Fruit fly (Drosophila melanogaster): ENCODE data around the gene CG31368.
A peak's percentile ranks its signal among the peaks of the same experiment; 100 is the strongest.

Gene CG31368

dm6 chr3R:11849378-11850249 is 33.0 kb upstream of the CG31368 start (continued):
- TF ChIP-seq CG9876 (GFP tag; optimal IDR thresholded peaks at IDR 0.05) (peak; percentile 65), Nf-YC (tag; optimal IDR thresholded peaks at IDR 0.05) (peak; percentile 25), Deaf1 (tag; optimal IDR thresholded peaks at IDR 0.05) (peak; percentile 63), CG9215 (GFP tag; IDR thresholded peaks at IDR 0.05) (peak; percentile 66), Optix (GFP tag; IDR thresholded peaks at IDR 0.05) (peak; percentile 93), pan (optimal IDR thresholded peaks at IDR 0.05) (no peak), pan (GFP tag; optimal IDR thresholded peaks at IDR 0.05 in 1 of 2, IDR thresholded peaks at IDR 0.05 in 1 of 2) (peak in 1 of 2 experiments; percentile 88), ara (GFP tag; IDR thresholded peaks at IDR 0.05) (peak; percentile 95), CG12155 (GFP tag; optimal IDR thresholded peaks at IDR 0.05) (peak; percentile 58), run (tag; optimal IDR thresholded peaks at IDR 0.05) (peak; percentile 62), Hr3 (GFP tag; optimal IDR thresholded peaks at IDR 0.05) (peak; percentile 87), ranshi (GFP tag; IDR thresholded peaks at IDR 0.05) (peak; percentile 90), salm (tag; optimal IDR thresholded peaks at IDR 0.05) (peak; percentile 89), zen2 (GFP tag; IDR thresholded peaks at IDR 0.05; ENCODE audit: partially characterized antibody) (no peak), CG17186 (GFP tag; optimal IDR thresholded peaks at IDR 0.05) (peak; percentile 90), CG13287 (GFP tag; IDR thresholded peaks at IDR 0.05; ENCODE audit: partially characterized antibody) (no peak), Hr78 (GFP tag; optimal IDR thresholded peaks at IDR 0.05) (peak in 1 of 2 experiments; percentile 97), CG16813 (GFP tag; IDR thresholded peaks at IDR 0.05; ENCODE audit: partially characterized antibody) (no peak), CTCF (GFP tag; optimal IDR thresholded peaks at IDR 0.05) (peak; percentile 57), CG10267 (tag; optimal IDR thresholded peaks at IDR 0.05) (peak; percentile 83), CG12236 (GFP tag; optimal IDR thresholded peaks at IDR 0.05) (peak; percentile 82), Bteb2 (GFP tag; optimal IDR thresholded peaks at IDR 0.05) (peak; percentile 63), CG3407 (GFP tag; optimal IDR thresholded peaks at IDR 0.05) (peak; percentile 94), esg (GFP tag; conservative IDR thresholded peaks at IDR 0.05) (peak; percentile 80), her (GFP tag; optimal IDR thresholded peaks at IDR 0.05) (peak; percentile 86), caup (GFP tag; optimal IDR thresholded peaks at IDR 0.05; ENCODE audit: severe bottlenecking) (peak; percentile 57), sc (optimal IDR thresholded peaks at IDR 0.05) (no peak), sc (GFP tag; optimal IDR thresholded peaks at IDR 0.05) (peak; percentile 91), abd-A (tag; optimal IDR thresholded peaks at IDR 0.05) (peak; percentile 78), Meics (GFP tag; optimal IDR thresholded peaks at IDR 0.05) (peak; percentile 34), hkb (optimal IDR thresholded peaks at IDR 0.05) (no peak), hkb (GFP tag; IDR thresholded peaks at IDR 0.05) (peak; percentile 86), HmgD (GFP tag; optimal IDR thresholded peaks at IDR 0.05) (peak; percentile 70), Tbp (GFP tag; optimal IDR thresholded peaks at IDR 0.05) (no peak), fd102C (GFP tag; optimal IDR thresholded peaks at IDR 0.05) (no peak), mam (GFP tag; optimal IDR thresholded peaks at IDR 0.05) (peak; percentile 65), eve (GFP tag; optimal IDR thresholded peaks at IDR 0.05) (peak in 1 of 2 experiments; percentile 95), onecut (GFP tag; IDR thresholded peaks at IDR 0.05) (peak; percentile 88), ab (GFP tag; optimal IDR thresholded peaks at IDR 0.05) (peak; percentile 90), CG18011 (GFP tag; optimal IDR thresholded peaks at IDR 0.05) (peak; percentile 25), CG14441 (GFP tag; IDR thresholded peaks at IDR 0.05) (peak; percentile 78), HLH54F (GFP tag; optimal IDR thresholded peaks at IDR 0.05) (peak; percentile 51), CG4730 (GFP tag; IDR thresholded peaks at IDR 0.05) (peak; percentile 89), phol (tag; optimal IDR thresholded peaks at IDR 0.05) (peak; percentile 94), D19B (GFP tag; optimal IDR thresholded peaks at IDR 0.05) (no peak), Bgb (GFP tag; IDR thresholded peaks at IDR 0.05; ENCODE audit: partially characterized antibody) (no peak), CG12769 (tag; optimal IDR thresholded peaks at IDR 0.05) (peak; percentile 89), CG11398 (GFP tag; optimal IDR thresholded peaks at IDR 0.05) (peak; percentile 87), cg (GFP tag; optimal IDR thresholded peaks at IDR 0.05) (peak; percentile 63), CkIIα-i1 (GFP tag; IDR thresholded peaks at IDR 0.05) (no peak)

Measured in whole organism, embryonic.